Fruit fly (Drosophila melanogaster) whole organism, embryonic: ENCODE data around the gene CG5498.

Experiments used
- B-H1 ChIP-seq: fragments of 200-800 bp; sonication (Bioruptor generic); IDR thresholded peaks from 3 replicates; pipeline ENCODE4 v1.3.6; 2022; ENCODE audit warnings: missing biosample characterization, missing genetic modification characterization
- CG10654 ChIP-seq: fragments of 200-800 bp; sonication (Bioruptor generic); optimal IDR thresholded peaks from 2 replicates; lab custom pipeline; 2016; ENCODE audit warnings: missing biosample characterization, missing genetic modification characterization
- CG11398 ChIP-seq: fragments of 200-800 bp; sonication (Bioruptor generic); optimal IDR thresholded peaks from 2 replicates; lab custom pipeline; 2016; ENCODE audit warnings: missing biosample characterization, missing genetic modification characterization
- CG11560 ChIP-seq: fragments of 200-800 bp; sonication (Bioruptor generic); IDR thresholded peaks from 3 replicates; pipeline ENCODE4 v1.3.6; 2022; ENCODE audit warnings: missing biosample characterization, missing genetic modification characterization
- CG13624 ChIP-seq: fragments of 200-800 bp; sonication (Bioruptor generic); optimal IDR thresholded peaks from 2 replicates; lab custom pipeline; 2016; ENCODE audit warnings: missing biosample characterization, missing genetic modification characterization
- CG15269 ChIP-seq: fragments of 200-800 bp; sonication (Bioruptor generic); optimal IDR thresholded peaks from 2 replicates; lab custom pipeline; 2018; ENCODE audit warnings: missing biosample characterization, mild to moderate bottlenecking, missing genetic modification characterization, moderate library complexity
- CG15479 ChIP-seq: fragments of 200-800 bp; sonication (Bioruptor generic); optimal IDR thresholded peaks from 3 replicates; lab custom pipeline; 2019; ENCODE audit warnings: missing biosample characterization, mild to moderate bottlenecking, missing genetic modification characterization, moderate library complexity
- CG15514 ChIP-seq: fragments of 200-800 bp; sonication (Bioruptor generic); optimal IDR thresholded peaks from 3 replicates; lab custom pipeline; 2017; ENCODE audit warnings: missing biosample characterization, missing genetic modification characterization, mild to moderate bottlenecking, moderate library complexity, missing genetic modification reagents
- CG17385 ChIP-seq: fragments of 200-800 bp; sonication (Bioruptor generic); optimal IDR thresholded peaks from 3 replicates; lab custom pipeline; 2018; ENCODE audit warnings: missing biosample characterization, mild to moderate bottlenecking, missing genetic modification characterization
- CG17802 ChIP-seq: fragments of 200-800 bp; sonication (Bioruptor generic); optimal IDR thresholded peaks from 2 replicates; lab custom pipeline; 2018; ENCODE audit warnings: missing biosample characterization, mild to moderate bottlenecking, missing genetic modification characterization, moderate library complexity
- CG17829 ChIP-seq: fragments of 200-800 bp; optimal IDR thresholded peaks from 2 replicates; lab custom pipeline; 2019; ENCODE audit warnings: missing biosample characterization, mild to moderate bottlenecking, missing genetic modification characterization, moderate library complexity
- CG18476 ChIP-seq: fragments of 200-800 bp; sonication (Bioruptor generic); optimal IDR thresholded peaks from 2 replicates; lab custom pipeline; 2016; ENCODE audit warnings: missing biosample characterization, mild to moderate bottlenecking, missing genetic modification characterization
- CG2120 ChIP-seq: fragments of 200-800 bp; sonication (Bioruptor generic); optimal IDR thresholded peaks from 3 replicates; lab custom pipeline; 2016; ENCODE audit warnings: missing biosample characterization, missing genetic modification characterization
- CG2202 ChIP-seq: fragments of 200-800 bp; sonication (Bioruptor generic); optimal IDR thresholded peaks from 2 replicates; lab custom pipeline; 2018; ENCODE audit warnings: missing biosample characterization, mild to moderate bottlenecking, missing genetic modification characterization
- CG32772 ChIP-seq: fragments of 200-800 bp; sonication (Bioruptor generic); IDR thresholded peaks from 2 replicates; pipeline ENCODE4 v1.3.6; 2022; ENCODE audit warnings: missing biosample characterization, missing genetic modification characterization
- CG33213 ChIP-seq: fragments of 200-800 bp; sonication (Bioruptor generic); optimal IDR thresholded peaks from 3 replicates; lab custom pipeline; 2016; ENCODE audit warnings: missing biosample characterization, missing genetic modification characterization
- CG4404 ChIP-seq: fragments of 200-800 bp; sonication (Bioruptor generic); IDR thresholded peaks from 2 replicates; pipeline ENCODE4 v1.3.6; 2022; ENCODE audit warnings: missing biosample characterization, missing genetic modification characterization
- CG4617 ChIP-seq: fragments of 200-800 bp; sonication (Bioruptor generic); optimal IDR thresholded peaks from 3 replicates; lab custom pipeline; 2016; ENCODE audit warnings: missing biosample characterization, missing genetic modification characterization, borderline replicate concordance
- CG5953 ChIP-seq: fragments of 200-800 bp; sonication (Bioruptor generic); IDR thresholded peaks from 2 replicates; pipeline ENCODE4 v1.3.6; 2022; ENCODE audit warnings: missing biosample characterization, missing genetic modification characterization
- CG6175 ChIP-seq: fragments of 200-800 bp; sonication (Bioruptor generic); IDR thresholded peaks from 3 replicates; pipeline ENCODE4 v1.3.6; 2022; ENCODE audit warnings: missing biosample characterization, missing genetic modification characterization
- CG6654 ChIP-seq: fragments of 200-800 bp; sonication (Bioruptor generic); optimal IDR thresholded peaks from 2 replicates; lab custom pipeline; 2017; ENCODE audit warnings: missing biosample characterization, mild to moderate bottlenecking, missing genetic modification characterization
- CG7372 ChIP-seq: fragments of 200-800 bp; sonication (Bioruptor generic); IDR thresholded peaks from 2 replicates; pipeline ENCODE4 v1.3.6; 2022; ENCODE audit warnings: missing biosample characterization, missing genetic modification characterization
- CG9932 ChIP-seq: fragments of 200-800 bp; sonication (Bioruptor generic); IDR thresholded peaks from 2 replicates; pipeline ENCODE4 v1.3.6; 2022; ENCODE audit warnings: missing biosample characterization, missing genetic modification characterization
- CTCF ChIP-seq: fragments of 200-800 bp; sonication (Bioruptor generic); optimal IDR thresholded peaks from 2 replicates; lab custom pipeline; 2017; ENCODE audit warnings: missing biosample characterization, mild to moderate bottlenecking, missing genetic modification characterization, moderate library complexity
- Chrac-16 ChIP-seq: fragments of 200-800 bp; sonication (Bioruptor generic); optimal IDR thresholded peaks from 3 replicates; lab custom pipeline; 2016; ENCODE audit warnings: missing biosample characterization, missing genetic modification characterization
- Dip2 ChIP-seq: fragments of 200-800 bp; sonication (Bioruptor generic); IDR thresholded peaks from 2 replicates; pipeline ENCODE4 v1.3.6; 2022; ENCODE audit warnings: missing biosample characterization, missing genetic modification characterization
- Elba2 ChIP-seq: fragments of 200-800 bp; sonication (Bioruptor generic); optimal IDR thresholded peaks from 3 replicates; lab custom pipeline; 2016; ENCODE audit warnings: missing biosample characterization, missing genetic modification characterization
- Hey ChIP-seq: fragments of 200-800 bp; sonication (Bioruptor generic); optimal IDR thresholded peaks from 3 replicates; lab custom pipeline; 2018; ENCODE audit warnings: missing biosample characterization, mild to moderate bottlenecking, missing genetic modification characterization
- Hr39 ChIP-seq: fragments of >200 bp; optimal IDR thresholded peaks from 2 replicates; lab custom pipeline; 2017
- Meics ChIP-seq: fragments of 200-800 bp; sonication (Bioruptor generic); optimal IDR thresholded peaks from 2 replicates; lab custom pipeline; 2017; ENCODE audit warnings: missing biosample characterization, mild to moderate bottlenecking, missing genetic modification characterization
- NC2α ChIP-seq: fragments of 200-800 bp; sonication (Bioruptor generic); optimal IDR thresholded peaks from 2 replicates; lab custom pipeline; 2016; ENCODE audit warnings: missing biosample characterization, missing genetic modification characterization
- Poxn ChIP-seq: fragments of 200-800 bp; sonication (Bioruptor generic); IDR thresholded peaks from 2 replicates; pipeline ENCODE4 v1.3.6; 2022; ENCODE audit warnings: missing biosample characterization, missing genetic modification characterization
- Ssrp ChIP-seq: fragments of 200-800 bp; sonication (Bioruptor generic); optimal IDR thresholded peaks from 2 replicates; lab custom pipeline; 2018; ENCODE audit warnings: missing biosample characterization, mild to moderate bottlenecking, missing genetic modification characterization, moderate library complexity
- ase ChIP-seq: fragments of 200-800 bp; sonication (Bioruptor generic); IDR thresholded peaks from 3 replicates; pipeline ENCODE4 v1.3.6; 2022; ENCODE audit warnings: missing biosample characterization, missing genetic modification characterization
- bbx ChIP-seq: fragments of 200-800 bp; sonication (Bioruptor generic); IDR thresholded peaks from 2 replicates; pipeline ENCODE4 v1.3.6; 2022; ENCODE audit warnings: missing biosample characterization, missing genetic modification characterization; ENCODE audit not compliant: partially characterized antibody
- cad ChIP-seq: fragments of >200 bp; optimal IDR thresholded peaks from 2 replicates; lab custom pipeline; 2017; ENCODE audit warnings: missing biosample characterization, missing genetic modification characterization
- chn ChIP-seq: fragments of 200-800 bp; sonication (Bioruptor generic); optimal IDR thresholded peaks from 2 replicates; lab custom pipeline; 2016; ENCODE audit warnings: missing biosample characterization, missing genetic modification characterization
- eve ChIP-seq, 2 experiments: fragments of >200 bp; optimal IDR thresholded peaks; 2 replicates each; lab custom pipeline; 2017; ENCODE audit warnings: missing biosample characterization in 2 of 2, missing genetic modification characterization in 2 of 2
- gcm2 ChIP-seq: fragments of 200-800 bp; sonication (Bioruptor generic); optimal IDR thresholded peaks from 2 replicates; lab custom pipeline; 2016; ENCODE audit warnings: missing biosample characterization, missing genetic modification characterization
- gsb ChIP-seq: fragments of 200-800 bp; sonication (Bioruptor generic); IDR thresholded peaks from 2 replicates; pipeline ENCODE4 v1.3.6; 2022; ENCODE audit warnings: missing biosample characterization, missing genetic modification characterization
- gt ChIP-seq: fragments of 200-800 bp; sonication (Bioruptor generic); IDR thresholded peaks from 2 replicates; pipeline ENCODE4 v1.3.6; 2022; ENCODE audit warnings: missing biosample characterization, missing genetic modification characterization
- h ChIP-seq: fragments of >200 bp; optimal IDR thresholded peaks from 2 replicates; lab custom pipeline; 2017
- hbn ChIP-seq: fragments of 200-800 bp; sonication (Bioruptor generic); IDR thresholded peaks from 2 replicates; pipeline ENCODE4 v1.3.6; 2022; ENCODE audit warnings: missing biosample characterization, missing genetic modification characterization; ENCODE audit not compliant: partially characterized antibody
- jumu ChIP-seq: fragments of 200-800 bp; sonication (Bioruptor generic); optimal IDR thresholded peaks from 3 replicates; lab custom pipeline; 2016; ENCODE audit warnings: missing biosample characterization, missing genetic modification characterization
- maf-S ChIP-seq: fragments of 200-800 bp; sonication (Bioruptor generic); optimal IDR thresholded peaks from 2 replicates; lab custom pipeline; 2016; ENCODE audit warnings: missing biosample characterization, missing genetic modification characterization
- schlank ChIP-seq: fragments of 200-800 bp; sonication (Bioruptor generic); optimal IDR thresholded peaks from 2 replicates; lab custom pipeline; 2018; ENCODE audit warnings: missing biosample characterization, mild to moderate bottlenecking, missing genetic modification characterization
- sd ChIP-seq: fragments of 200-800 bp; sonication (Bioruptor generic); optimal IDR thresholded peaks from 3 replicates; lab custom pipeline; 2018; ENCODE audit warnings: missing biosample characterization, mild to moderate bottlenecking, missing genetic modification characterization, moderate library complexity
- shn ChIP-seq: fragments of 200-800 bp; sonication (Bioruptor generic); optimal IDR thresholded peaks from 3 replicates; lab custom pipeline; 2016; ENCODE audit warnings: missing biosample characterization, missing genetic modification characterization
- slou ChIP-seq: fragments of 200-800 bp; sonication (Bioruptor generic); optimal IDR thresholded peaks from 3 replicates; lab custom pipeline; 2016; ENCODE audit warnings: missing biosample characterization, missing genetic modification characterization
- tll ChIP-seq, 2 experiments: fragments of 200-800 bp in 1 of 2; fragments of >200 bp in 1 of 2; sonication (Bioruptor generic) in 1 of 2; optimal IDR thresholded peaks; 2 replicates each; lab custom pipeline; 2017 to 2019; ENCODE audit warnings: missing biosample characterization in 2 of 2, missing genetic modification characterization in 2 of 2, mild to moderate bottlenecking in 1 of 2, moderate library complexity in 1 of 2
- usp ChIP-seq: fragments of >200 bp; optimal IDR thresholded peaks from 2 replicates; lab custom pipeline; 2017; ENCODE audit warnings: missing biosample characterization, missing genetic modification characterization
- zf30C ChIP-seq: fragments of 200-800 bp; sonication (Bioruptor generic); optimal IDR thresholded peaks from 3 replicates; lab custom pipeline; 2018; ENCODE audit warnings: missing biosample characterization, mild to moderate bottlenecking, missing genetic modification characterization

The CG5498 gene

dm6 chr3L:20401026-20401912 lies 17.4 kb upstream of the CG5498 start, which contains the start of gene trbl (continued):
- TF ChIP-seq chn (GFP tag; lab: Kevin White, UChicago) (no peak), Elba2 (GFP tag; lab: Kevin White, UChicago) (no peak), CG7372 (GFP tag; lab: Robert Waterston, UW) (no peak), h (no peak), hbn (peak; percentile 50), Meics (GFP tag; lab: Kevin White, UChicago) (peak; percentile 19), cad (no peak), CG4617 (GFP tag; lab: Kevin White, UChicago) (no peak), CG17829 (tag; lab: Kevin White, UChicago) (peak; percentile 97), gt (GFP tag; lab: Robert Waterston, UW) (no peak), CG32772 (no peak), CTCF (peak; percentile 36), CG15479 (peak; percentile 75), gsb (GFP tag; lab: Robert Waterston, UW) (no peak), slou (GFP tag; lab: Kevin White, UChicago) (no peak), Dip2 (GFP tag; lab: Robert Waterston, UW) (no peak), Ssrp (tag; lab: Kevin White, UChicago) (no peak), CG15269 (tag; lab: Kevin White, UChicago) (peak; percentile 27), CG5953 (GFP tag; lab: Robert Waterston, UW) (no peak), CG11398 (GFP tag; lab: Kevin White, UChicago) (peak; percentile 17), CG15514 (GFP tag; lab: Kevin White, UChicago) (peak; percentile 68), jumu (GFP tag; lab: Kevin White, UChicago) (no peak), CG2120 (GFP tag; lab: Kevin White, UChicago) (no peak), CG4404 (GFP tag; lab: Robert Waterston, UW) (no peak), CG33213 (GFP tag; lab: Kevin White, UChicago) (no peak), CG17385 (GFP tag; lab: Kevin White, UChicago) (peak; percentile 91), CG18476 (GFP tag; lab: Kevin White, UChicago) (no peak), CG9932 (GFP tag; lab: Robert Waterston, UW) (no peak), NC2α (no peak), gcm2 (GFP tag; lab: Kevin White, UChicago) (no peak), zf30C (GFP tag; lab: Kevin White, UChicago) (peak; percentile 38), CG11560 (no peak), Hr39 (lab: Kevin White, UChicago) (no peak), bbx (GFP tag; lab: Robert Waterston, UW) (peak; percentile 96), shn (GFP tag; lab: Kevin White, UChicago) (no peak), sd (tag; lab: Kevin White, UChicago) (peak; percentile 99), B-H1 (GFP tag; lab: Robert Waterston, UW) (no peak; the same call in 2 of the 3 replicates), CG6654 (GFP tag; lab: Kevin White, UChicago) (no peak), CG17802 (no peak), CG6175 (no peak), Hey (tag; lab: Kevin White, UChicago) (no peak), usp (GFP tag; lab: Kevin White, UChicago) (no peak), CG13624 (GFP tag; lab: Kevin White, UChicago) (peak; percentile 69), eve (GFP tag; optimal IDR thresholded peaks at IDR 0.05; lab: Kevin White, UChicago) (no peak), ase (GFP tag; lab: Robert Waterston, UW) (no peak), schlank (tag; lab: Kevin White, UChicago) (no peak), Chrac-16 (no peak), Poxn (GFP tag; lab: Robert Waterston, UW) (no peak), CG10654 (no peak), tll (GFP tag; optimal IDR thresholded peaks at IDR 0.05; lab: Kevin White, UChicago) (no peak), maf-S (GFP tag; lab: Kevin White, UChicago) (no peak), CG2202 (tag; lab: Kevin White, UChicago) (no peak)
